Worm (Caenorhabditis elegans): Measurements from ENCODE around the gene F32D8.15.

DNA sequence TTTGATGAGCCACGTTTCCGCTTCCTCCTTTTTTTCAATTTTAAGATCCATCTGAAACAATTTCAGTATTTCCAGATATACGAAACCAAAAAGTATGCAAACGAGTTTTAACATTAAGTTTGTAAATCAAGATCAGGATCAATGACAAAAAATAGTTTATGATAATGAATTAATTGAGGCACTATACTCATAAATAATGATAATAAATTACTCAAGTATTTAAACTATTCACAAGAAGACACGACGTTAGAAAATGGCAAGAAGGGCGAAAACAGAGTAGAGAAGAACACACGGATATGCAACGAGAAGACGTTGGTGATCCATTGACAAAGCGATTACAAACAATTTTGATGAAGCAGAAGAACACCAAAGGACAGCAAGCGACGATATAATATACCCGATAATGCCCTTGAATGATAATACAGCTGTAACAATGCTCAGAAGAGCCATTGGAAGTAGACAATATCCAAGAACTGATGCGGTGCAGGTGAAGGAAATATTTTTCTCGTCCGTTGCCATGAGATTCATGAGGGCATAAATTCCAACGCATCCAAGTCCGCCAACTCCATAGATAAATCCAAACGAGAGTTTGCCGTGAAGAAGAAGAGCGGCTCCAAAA, 10.2 kb upstream of the F32D8.15 start, which contains the start of gene F32D8.4:
- TF ChIP-seq nhr-237 (tag; optimal IDR thresholded peaks at IDR 0.05) = no peak
- no peak for TF ChIP-seq spr-3 (GFP tag; optimal IDR thresholded peaks at IDR 0.05)
- no peak for TF ChIP-seq aly-2 (tag; optimal IDR thresholded peaks at IDR 0.05)
